Fruit fly (Drosophila melanogaster) whole organism: ENCODE results near the gene Msp300.

Source experiments
- CG8478 ChIP-seq: fragments of >200 bp; optimal IDR thresholded peaks from 2 replicates; lab custom pipeline; 2018; ENCODE audit warnings: inconsistent platforms
- Dll ChIP-seq: fragments of >200 bp; optimal IDR thresholded peaks from 2 replicates; lab custom pipeline; 2017
- EcR ChIP-seq, 2 experiments: fragments of >200 bp; optimal IDR thresholded peaks; 2 replicates each; lab custom pipeline; 2017; ENCODE audit warnings: missing biosample characterization in 2 of 2, missing genetic modification characterization in 2 of 2, missing genetic modification reagents in 2 of 2
- pan ChIP-seq: fragments of >200 bp; optimal IDR thresholded peaks from 2 replicates; lab custom pipeline; 2017
- psq ChIP-seq: fragments of >200 bp; optimal IDR thresholded peaks from 2 replicates; lab custom pipeline; 2017
- usp ChIP-seq: fragments of >200 bp; optimal IDR thresholded peaks from 2 replicates; lab custom pipeline; 2017; ENCODE audit warnings: missing biosample characterization, missing genetic modification characterization, mixed read lengths

- TF ChIP-seq usp (GFP tag; lab: Kevin White, UChicago), result no peak
- no peak for TF ChIP-seq psq (lab: Kevin White, UChicago)
- TF ChIP-seq EcR (GFP tag; optimal IDR thresholded peaks at IDR 0.05; lab: Kevin White, UChicago), result no peak
- no peak for TF ChIP-seq Dll
- no peak for TF ChIP-seq CG8478 (lab: Kevin White, UChicago)
- no peak for TF ChIP-seq pan (lab: Kevin White, UChicago)
Observed at dm6 chr2L:5114879-5115278, 14.2 kb downstream of the Msp300 start.
